Fruit fly (Drosophila melanogaster): Measurements from ENCODE around the gene CG7772.
A peak's percentile ranks its signal among the peaks of the same experiment; 100 is the strongest.

The CG7772 gene

dm6 chrX:17878632-17879033 is 28.4 kb downstream of the CG7772 start (continued):
- TF ChIP-seq D19A (tag; optimal IDR thresholded peaks at IDR 0.05) (no peak), pan (optimal IDR thresholded peaks at IDR 0.05) (no peak), pan (GFP tag; optimal IDR thresholded peaks at IDR 0.05 in 1 of 2, IDR thresholded peaks at IDR 0.05 in 1 of 2) (no peak), lola (GFP tag; optimal IDR thresholded peaks at IDR 0.05) (no peak), maf-S (GFP tag; optimal IDR thresholded peaks at IDR 0.05) (no peak), z (GFP tag; IDR thresholded peaks at IDR 0.05) (no peak), CG6683 (GFP tag; optimal IDR thresholded peaks at IDR 0.05) (no peak), trh (GFP tag; optimal IDR thresholded peaks at IDR 0.05) (no peak), CG32767 (GFP tag; IDR thresholded peaks at IDR 0.05) (peak; percentile 45; the same call in 1 of the 2 replicates), btn (GFP tag; optimal IDR thresholded peaks at IDR 0.05) (no peak), Taf1 (GFP tag; IDR thresholded peaks at IDR 0.05) (no peak), CG30403 (GFP tag; optimal IDR thresholded peaks at IDR 0.05) (no peak), kni (GFP tag; optimal IDR thresholded peaks at IDR 0.05) (peak; percentile 2), sens (GFP tag) (no peak), fru (optimal IDR thresholded peaks at IDR 0.05) (no peak), PHDP (tag; optimal IDR thresholded peaks at IDR 0.05) (no peak), CG34224 (GFP tag; IDR thresholded peaks at IDR 0.05; ENCODE audit: partially characterized antibody) (0 out of 3 replicates have a peak, but pooled peaks have one; percentile 14), CG9932 (GFP tag; IDR thresholded peaks at IDR 0.05) (no peak), Fer3 (tag; optimal IDR thresholded peaks at IDR 0.05) (no peak), CG8478 (optimal IDR thresholded peaks at IDR 0.05) (peak; percentile 46), CG15696 (tag; optimal IDR thresholded peaks at IDR 0.05) (no peak), Ssrp (tag; optimal IDR thresholded peaks at IDR 0.05) (no peak), az2 (GFP tag; optimal IDR thresholded peaks at IDR 0.05) (no peak), bbx (GFP tag; IDR thresholded peaks at IDR 0.05; ENCODE audit: partially characterized antibody) (peak; percentile 32; the same call in 1 of the 2 replicates), Eip74EF (GFP tag; optimal IDR thresholded peaks at IDR 0.05) (no peak), Drgx (GFP tag; IDR thresholded peaks at IDR 0.05) (peak; percentile 65), wdn (GFP tag; IDR thresholded peaks at IDR 0.05) (no peak), CG10543 (GFP tag; optimal IDR thresholded peaks at IDR 0.05) (peak; percentile 21), dmrt99B (tag; optimal IDR thresholded peaks at IDR 0.05) (no peak), Jarid2 (GFP tag; optimal IDR thresholded peaks at IDR 0.05) (no peak), CG13287 (GFP tag; IDR thresholded peaks at IDR 0.05; ENCODE audit: partially characterized antibody) (peak; percentile 35; the same call in 1 of the 2 replicates), lov (optimal IDR thresholded peaks at IDR 0.05) (no peak), lov (GFP tag; IDR thresholded peaks at IDR 0.05) (no peak), corto (GFP tag; optimal IDR thresholded peaks at IDR 0.05) (peak; percentile 59), stc (GFP tag; IDR thresholded peaks at IDR 0.05) (no peak), Nf-YC (tag; optimal IDR thresholded peaks at IDR 0.05) (no peak), CG12155 (GFP tag; optimal IDR thresholded peaks at IDR 0.05) (no peak), Blimp-1 (GFP tag; optimal IDR thresholded peaks at IDR 0.05) (peak; percentile 8), lab (GFP tag; optimal IDR thresholded peaks at IDR 0.05) (no peak), CG17186 (GFP tag; optimal IDR thresholded peaks at IDR 0.05) (peak; percentile 56), inv (GFP tag; IDR thresholded peaks at IDR 0.05; ENCODE audit: partially characterized antibody) (no peak), CG12299 (tag; optimal IDR thresholded peaks at IDR 0.05) (no peak), CG43689 (GFP tag; IDR thresholded peaks at IDR 0.05) (no peak), MTF-1 (GFP tag; optimal IDR thresholded peaks at IDR 0.05; ENCODE audit: borderline replicate concordance) (no peak), CG33557 (GFP tag; optimal IDR thresholded peaks at IDR 0.05) (no peak), toy (GFP tag; IDR thresholded peaks at IDR 0.05) (no peak), CG11093 (GFP tag; IDR thresholded peaks at IDR 0.05) (no peak), Myb (GFP tag; optimal IDR thresholded peaks at IDR 0.05) (no peak), schlank (tag; optimal IDR thresholded peaks at IDR 0.05) (no peak), sd (tag; optimal IDR thresholded peaks at IDR 0.05) (peak; percentile 48), prd (optimal IDR thresholded peaks at IDR 0.05) (no peak), prd (GFP tag; IDR thresholded peaks at IDR 0.05) (no peak)

All from whole organism, embryonic.